Fruit fly (Drosophila melanogaster) whole organism, wandering third instar larva: ENCODE measurements around the gene Spp.

Experiments
- CG9705 ChIP-seq: fragments of 200-800 bp; sonication (Bioruptor generic); optimal IDR thresholded peaks from 2 replicates; lab custom pipeline; 2018; ENCODE audit warnings: missing biosample characterization, mild to moderate bottlenecking, missing genetic modification characterization
- CrebA ChIP-seq: fragments of 200-800 bp; sonication (Bioruptor generic); optimal IDR thresholded peaks from 2 replicates; lab custom pipeline; 2016; ENCODE audit warnings: missing biosample characterization, mild to moderate bottlenecking, missing genetic modification characterization, borderline replicate concordance
- Dif ChIP-seq: fragments of 200-275, 200-300 bp; sonication (Bioruptor generic); optimal IDR thresholded peaks from 2 replicates; lab custom pipeline; 2018; ENCODE audit warnings: missing biosample characterization, missing genetic modification characterization; ENCODE audit not compliant: partially characterized antibody
- Myc ChIP-seq: fragments of >200 bp; optimal IDR thresholded peaks from 2 replicates; lab custom pipeline; 2017
- Sp1 ChIP-seq: fragments of 200-800 bp; sonication (Bioruptor generic); optimal IDR thresholded peaks from 3 replicates; lab custom pipeline; 2019; ENCODE audit warnings: missing biosample characterization, mild to moderate bottlenecking, missing genetic modification characterization, moderate library complexity
- br ChIP-seq: fragments of 200-800 bp; sonication (Bioruptor generic); optimal IDR thresholded peaks from 2 replicates; lab custom pipeline; 2016; ENCODE audit warnings: missing biosample characterization, missing genetic modification characterization
- dmrt93B ChIP-seq: fragments of 200-800 bp; sonication (Bioruptor generic); optimal IDR thresholded peaks from 2 replicates; lab custom pipeline; 2018; ENCODE audit warnings: missing biosample characterization, mild to moderate bottlenecking, missing genetic modification characterization
- ey ChIP-seq: fragments of 200-800 bp; sonication (Bioruptor generic); optimal IDR thresholded peaks from 2 replicates; lab custom pipeline; 2016; ENCODE audit warnings: missing biosample characterization, missing genetic modification characterization
- foxo ChIP-seq, 2 experiments: fragments of 200-800 bp; sonication (Bioruptor generic); optimal IDR thresholded peaks; 2 replicates in 1 of 2; 3 replicates in 1 of 2; lab custom pipeline; 2016 to 2017; ENCODE audit warnings: missing biosample characterization in 2 of 2, missing genetic modification characterization in 2 of 2
- lola ChIP-seq: fragments of >200 bp; optimal IDR thresholded peaks from 2 replicates; lab custom pipeline; 2017; ENCODE audit warnings: missing biosample characterization, missing genetic modification characterization
- sage ChIP-seq: fragments of 200-800 bp; sonication (Bioruptor generic); optimal IDR thresholded peaks from 2 replicates; lab custom pipeline; 2016; ENCODE audit warnings: missing biosample characterization, mild to moderate bottlenecking, missing genetic modification characterization

DNA sequence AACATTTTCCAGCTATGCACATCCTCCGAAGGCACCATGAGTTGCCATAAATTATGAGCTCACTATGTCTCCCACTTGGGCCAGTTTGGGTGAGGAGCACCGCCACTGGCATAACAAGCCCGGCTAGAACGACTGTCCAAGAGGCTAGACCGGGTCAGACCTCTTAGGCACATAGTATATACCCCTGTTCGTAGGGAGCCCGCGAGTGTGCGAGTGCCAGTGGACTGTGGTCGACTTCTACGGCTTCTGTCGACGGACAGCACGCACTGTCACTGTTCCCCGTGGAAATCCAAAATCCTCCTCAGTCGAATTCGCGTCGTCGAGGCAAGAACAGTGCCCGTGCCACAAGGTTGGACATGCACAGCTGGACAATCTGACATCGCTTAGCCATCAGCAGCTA lies 32.7 kb upstream of the Spp start, which contains the start of gene Pph13:
- no peak for TF ChIP-seq foxo (GFP tag; optimal IDR thresholded peaks at IDR 0.05; lab: Kevin White, UChicago)
- no peak for TF ChIP-seq CG9705
- no peak for TF ChIP-seq Myc (lab: Kevin White, UChicago)
- no peak for TF ChIP-seq dmrt93B (GFP tag; lab: Kevin White, UChicago)
- no peak for TF ChIP-seq CrebA (GFP tag; lab: Kevin White, UChicago)
- no peak for TF ChIP-seq ey (GFP tag; lab: Kevin White, UChicago)
- TF ChIP-seq Sp1 (GFP tag; lab: Kevin White, UChicago) = no peak
- no peak for TF ChIP-seq lola (GFP tag; lab: Kevin White, UChicago)
- no peak for TF ChIP-seq sage
- no peak for TF ChIP-seq Dif (GFP tag; lab: Kevin White, UChicago)
- no peak for TF ChIP-seq br (GFP tag; lab: Kevin White, UChicago)
